Fruit fly (Drosophila melanogaster): ENCODE results near the gene CG14440.

DNA sequence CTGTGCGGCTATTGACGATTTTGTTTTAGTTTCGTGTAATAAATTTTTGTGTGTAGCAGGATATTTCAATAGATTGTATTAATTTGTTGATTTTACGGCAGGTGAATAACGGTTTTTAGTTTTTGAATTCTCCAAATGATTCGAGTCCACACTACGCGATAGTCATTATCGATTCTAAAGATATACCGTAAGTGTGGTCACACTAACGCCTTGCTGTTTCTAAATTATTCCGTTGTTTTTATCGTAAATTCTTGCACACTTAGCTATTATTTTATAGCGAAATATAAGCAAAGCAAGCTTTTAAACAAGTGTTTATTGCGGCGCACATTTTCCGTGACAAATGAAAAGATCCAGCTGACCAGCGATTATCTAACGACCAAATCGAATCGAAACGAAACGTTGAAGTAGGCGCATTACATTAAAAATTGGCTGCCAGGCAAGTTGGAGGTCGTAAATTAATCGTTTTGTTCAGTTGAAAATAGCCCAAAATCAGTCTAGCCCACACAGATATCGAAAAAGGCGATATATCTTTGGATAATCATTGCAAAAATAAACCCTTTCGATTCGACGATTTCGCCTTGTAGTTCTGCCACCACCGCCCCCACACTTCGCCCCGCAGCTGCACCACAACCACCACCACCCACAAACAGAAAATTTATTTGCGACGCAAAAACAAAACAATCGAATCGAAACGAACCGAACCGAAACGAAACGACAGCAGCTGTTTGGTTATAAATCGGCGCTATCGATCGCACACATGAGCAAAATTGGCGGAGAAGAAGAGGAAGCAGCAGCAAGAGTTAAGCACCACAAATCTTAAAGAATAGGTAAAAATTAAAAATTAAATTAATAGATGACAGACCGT, 14.5 kb downstream of the CG14440 start, which contains the start of gene Pink1:
- no peak for TF ChIP-seq psq (optimal IDR thresholded peaks at IDR 0.05)
- TF ChIP-seq usp (GFP tag; optimal IDR thresholded peaks at IDR 0.05), result no peak
